Fruit fly (Drosophila melanogaster) Kc167 (cell line): Measurements from ENCODE around the gene Slc45-1.

Experiments
- Myc ChIP-seq: fragments of >200 bp; optimal IDR thresholded peaks from 2 replicates; lab custom pipeline; 2017; ENCODE audit warnings: missing external identifiers
- Sin3A ChIP-seq: fragments of >200 bp; optimal IDR thresholded peaks from 2 replicates; lab custom pipeline; 2018; ENCODE audit warnings: missing external identifiers
- h ChIP-seq: fragments of >200 bp; optimal IDR thresholded peaks from 3 replicates; lab custom pipeline; 2018; ENCODE audit warnings: missing external identifiers
- psq ChIP-seq: fragments of >200 bp; optimal IDR thresholded peaks from 2 replicates; lab custom pipeline; 2017; ENCODE audit warnings: missing external identifiers

DNA sequence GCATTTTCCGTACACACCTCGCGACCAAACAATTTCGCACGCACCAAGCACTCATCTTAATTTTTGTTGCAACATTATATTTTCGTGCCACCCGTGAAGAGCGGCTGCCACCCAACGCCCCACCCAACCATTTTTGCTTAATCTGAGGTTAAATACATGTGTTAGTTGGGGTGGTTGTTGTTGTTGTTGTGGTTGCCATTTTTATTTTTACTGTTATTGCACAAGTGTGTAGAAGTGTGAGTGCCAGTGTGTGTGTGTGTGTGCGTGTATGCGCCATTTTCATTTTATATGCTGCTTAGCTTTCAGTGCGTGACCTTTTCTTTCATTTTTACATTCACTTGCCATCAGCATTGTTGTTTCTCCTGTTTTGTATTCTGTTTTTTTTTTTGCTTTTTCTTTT, 20.0 kb downstream of the Slc45-1 start:
- TF ChIP-seq psq (lab: Kevin White, UChicago) = no peak
- TF ChIP-seq h (lab: Kevin White, UChicago) = no peak
- no peak for TF ChIP-seq Myc (lab: Kevin White, UChicago)
- no peak for TF ChIP-seq Sin3A
